Worm (Caenorhabditis elegans): ENCODE measurements around the gene ints-2.

ints-2 gene

DNA sequence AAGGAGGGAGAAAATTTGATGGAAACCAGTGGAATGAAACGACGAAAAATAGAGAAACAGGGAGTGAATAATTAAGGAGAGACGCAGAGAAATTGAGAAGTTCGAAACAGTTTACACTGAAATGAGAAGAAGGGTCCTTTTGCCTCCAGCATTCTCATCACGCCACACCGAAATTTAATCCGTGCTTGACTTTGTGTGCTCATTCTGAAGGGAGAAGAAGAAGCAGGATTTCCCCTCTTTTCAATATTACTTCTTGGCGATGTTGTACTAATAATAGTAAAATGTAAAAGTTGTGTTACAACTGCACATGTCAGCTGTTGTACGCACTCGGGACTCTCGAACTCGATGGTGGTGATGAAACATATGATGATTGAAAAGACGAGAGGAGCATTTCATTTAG lies 31.9 kb upstream of the ints-2 start:
- TF ChIP-seq cog-1 (tag; optimal IDR thresholded peaks at IDR 0.05) (peak; percentile 5), ztf-23 (GFP tag; IDR thresholded peaks at IDR 0.05) (no peak)

DNA sequence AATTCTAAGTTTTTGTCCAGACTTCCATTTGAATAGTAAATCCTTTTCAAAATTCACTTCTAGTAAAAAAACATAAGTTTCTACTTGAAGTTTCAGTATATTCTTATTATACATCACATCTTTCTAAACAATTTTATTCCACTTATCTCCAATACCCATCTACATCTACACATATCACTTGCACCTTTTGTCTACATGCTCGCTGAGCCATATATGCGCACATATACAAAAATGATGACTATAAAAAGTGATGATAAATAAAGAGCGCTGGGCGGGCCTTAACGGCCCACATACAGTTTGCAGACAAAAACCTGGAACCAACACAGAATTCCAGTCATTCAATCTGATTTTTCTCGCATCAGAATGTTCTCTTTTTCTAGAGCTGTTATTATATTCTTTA lies 29.0 kb upstream of the ints-2 start, which contains the start of gene AH10.2:
AH10.2 (plus strand) TSS at position 301 of the 400 bp plus-strand sequence.
- no peak for TF ChIP-seq klf-2 (GFP tag; conservative IDR thresholded peaks at IDR 0.05)
- TF ChIP-seq ztf-23 (GFP tag; IDR thresholded peaks at IDR 0.05) = no peak
- TF ChIP-seq tab-1 (GFP tag; IDR thresholded peaks at IDR 0.05) = no peak
- TF ChIP-seq cog-1 (tag; optimal IDR thresholded peaks at IDR 0.05) = no peak
- no peak for TF ChIP-seq flt-1 (GFP tag; IDR thresholded peaks at IDR 0.05)
- TF ChIP-seq med-1 (GFP tag; optimal IDR thresholded peaks at IDR 0.05; ENCODE audit: insufficient read depth) = no peak
- TF ChIP-seq T22C8.4 (GFP tag; IDR thresholded peaks at IDR 0.05) = no peak
- no peak for TF ChIP-seq ztf-29 (GFP tag; IDR thresholded peaks at IDR 0.05)
- TF ChIP-seq ref-1 (GFP tag; conservative IDR thresholded peaks at IDR 0.05) = no peak

DNA sequence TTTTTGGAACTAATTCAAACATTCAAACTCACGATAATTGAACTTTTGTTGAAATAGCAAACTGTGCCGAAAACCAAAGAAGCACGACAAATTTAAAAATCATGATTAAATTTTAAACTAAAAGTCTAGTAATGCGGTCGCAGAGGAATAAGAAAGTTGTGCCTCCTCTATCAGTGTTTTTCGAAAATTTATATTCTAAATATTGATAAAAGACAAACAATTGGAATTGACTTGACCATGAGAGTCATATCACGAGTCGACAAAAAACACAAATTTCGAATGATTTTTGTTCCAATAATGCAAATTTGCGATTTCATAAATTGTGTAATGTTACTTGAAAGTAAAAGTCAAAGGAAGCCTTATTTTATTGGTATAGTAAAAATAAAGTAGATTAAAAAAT lies 24.8 kb upstream of the ints-2 start, which contains the start of gene cest-1.2:
cest-1.2 (minus strand) TSS at position 165 of the 400 bp plus-strand sequence.
- TF ChIP-seq med-1 (GFP tag; optimal IDR thresholded peaks at IDR 0.05; ENCODE audit: insufficient read depth) (no peak), tab-1 (GFP tag; IDR thresholded peaks at IDR 0.05) (no peak), ztf-23 (GFP tag; IDR thresholded peaks at IDR 0.05) (no peak), cog-1 (tag; optimal IDR thresholded peaks at IDR 0.05) (no peak), ztf-29 (GFP tag; IDR thresholded peaks at IDR 0.05) (no peak), flt-1 (GFP tag; IDR thresholded peaks at IDR 0.05) (no peak), klf-2 (GFP tag; conservative IDR thresholded peaks at IDR 0.05) (no peak), ref-1 (GFP tag; conservative IDR thresholded peaks at IDR 0.05) (no peak), T22C8.4 (GFP tag; IDR thresholded peaks at IDR 0.05) (no peak)

DNA sequence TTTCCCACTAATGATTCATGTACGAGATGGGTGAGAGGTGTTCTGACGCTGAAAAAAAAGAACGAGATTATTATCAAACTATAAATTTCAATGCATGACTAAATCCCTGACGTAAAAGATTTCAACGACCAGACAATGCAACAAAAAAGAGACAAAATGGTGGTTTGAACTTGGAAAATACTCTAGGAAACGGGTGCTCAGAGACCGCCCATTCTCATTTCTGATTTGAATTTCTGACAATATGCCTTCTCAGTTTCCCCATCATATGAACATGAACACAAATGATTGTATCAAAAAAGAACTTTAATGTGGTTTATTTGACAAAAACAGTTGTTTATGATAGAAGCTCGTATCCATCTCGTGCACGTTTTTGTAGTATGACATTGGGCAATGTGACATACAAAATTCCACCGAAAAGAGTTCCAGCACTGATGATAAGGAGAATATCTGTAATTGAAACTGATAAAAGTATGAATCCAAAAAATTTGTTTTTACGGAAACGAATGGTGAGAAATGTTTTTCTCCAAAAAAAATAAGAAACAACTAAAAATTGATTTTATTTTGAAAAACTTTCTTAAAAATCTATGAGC lies 22.4 kb upstream of the ints-2 start, which contains the start of gene srd-26:
srd-26 (minus strand) TSS at position 51 of the 590 bp plus-strand sequence.
- no peak for TF ChIP-seq T22C8.4 (GFP tag; IDR thresholded peaks at IDR 0.05)
- no peak for TF ChIP-seq flt-1 (GFP tag; IDR thresholded peaks at IDR 0.05)
- no peak for TF ChIP-seq ref-1 (GFP tag; conservative IDR thresholded peaks at IDR 0.05)
- no peak for TF ChIP-seq tab-1 (GFP tag; IDR thresholded peaks at IDR 0.05)
- TF ChIP-seq med-1 (GFP tag; optimal IDR thresholded peaks at IDR 0.05; ENCODE audit: insufficient read depth) = no peak

DNA sequence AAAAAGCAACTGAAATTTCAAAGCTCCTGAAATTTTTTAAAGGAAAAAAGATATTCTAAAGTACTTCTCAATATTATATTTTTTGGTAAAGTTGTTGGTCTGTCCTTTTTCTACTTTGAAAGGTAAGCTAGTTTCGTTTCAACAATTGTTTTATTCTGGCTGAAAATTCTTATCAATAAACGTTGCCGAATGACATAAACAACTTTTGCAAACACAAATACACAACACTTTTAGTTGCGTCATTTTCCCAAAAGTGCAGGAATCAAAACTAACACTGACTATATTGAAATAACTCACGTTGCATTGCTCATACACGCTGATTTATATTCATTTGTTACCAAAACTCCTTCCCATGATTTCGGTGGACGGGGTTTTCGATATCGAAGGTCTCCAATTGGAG lies 19.7 kb upstream of the ints-2 start:
- TF ChIP-seq ztf-29 (GFP tag; IDR thresholded peaks at IDR 0.05) = no peak
- TF ChIP-seq flt-1 (GFP tag; IDR thresholded peaks at IDR 0.05) = no peak
- TF ChIP-seq tab-1 (GFP tag; IDR thresholded peaks at IDR 0.05) = no peak
- TF ChIP-seq klf-2 (GFP tag; conservative IDR thresholded peaks at IDR 0.05) = no peak
- TF ChIP-seq ztf-23 (GFP tag; IDR thresholded peaks at IDR 0.05) = no peak
- TF ChIP-seq T22C8.4 (GFP tag; IDR thresholded peaks at IDR 0.05) = no peak
- no peak for TF ChIP-seq ref-1 (GFP tag; conservative IDR thresholded peaks at IDR 0.05)
- TF ChIP-seq med-1 (GFP tag; optimal IDR thresholded peaks at IDR 0.05; ENCODE audit: insufficient read depth) = no peak
- TF ChIP-seq cog-1 (tag; optimal IDR thresholded peaks at IDR 0.05) = no peak

DNA sequence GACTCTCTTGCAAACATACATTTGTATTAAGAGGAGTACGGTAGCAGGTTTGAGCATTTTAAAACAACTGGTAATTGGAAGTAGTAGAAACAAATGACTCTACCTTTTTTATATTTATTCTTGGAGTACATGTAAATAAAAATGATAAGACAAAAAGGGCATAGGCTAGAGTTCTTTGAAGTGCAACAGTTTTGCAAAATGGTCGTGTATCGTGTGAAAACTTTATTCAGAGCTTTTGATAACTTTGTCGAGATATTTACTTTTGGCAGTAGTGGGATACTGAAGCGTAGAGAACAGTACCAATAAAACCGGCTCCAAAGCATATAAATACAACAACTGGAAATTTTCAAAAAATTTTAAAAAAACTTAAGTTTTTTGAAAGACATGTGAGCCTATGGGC lies 18.9 kb upstream of the ints-2 start, which contains the start of gene cest-1.1:
cest-1.1 (minus strand) TSS at position 101 of the 400 bp plus-strand sequence.
- TF ChIP-seq ref-1 (GFP tag; conservative IDR thresholded peaks at IDR 0.05) = no peak

DNA sequence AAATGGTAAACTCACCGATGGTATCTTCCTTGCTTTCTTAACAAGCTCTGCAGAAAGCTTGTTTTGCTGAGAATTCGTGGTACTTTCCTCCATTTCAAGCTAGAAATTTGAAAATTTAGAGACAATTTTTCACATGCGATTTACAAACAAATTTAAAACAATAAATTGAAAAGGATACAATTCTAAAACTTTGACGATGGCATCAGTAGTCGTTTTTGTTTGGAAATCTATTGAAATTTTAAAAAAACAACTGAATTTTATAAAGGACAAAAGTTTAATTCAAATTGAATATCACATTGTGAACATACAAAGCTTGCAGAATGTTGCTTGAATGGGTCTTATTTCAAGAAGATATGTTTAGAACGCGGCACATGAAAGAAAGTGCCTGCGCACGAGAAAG lies 17.9 kb upstream of the ints-2 start, which contains the start of gene ocam-1:
ocam-1 (minus strand) TSS at position 101 of the 400 bp plus-strand sequence.
- TF ChIP-seq med-1 (GFP tag; optimal IDR thresholded peaks at IDR 0.05; ENCODE audit: insufficient read depth) (no peak), cog-1 (tag; optimal IDR thresholded peaks at IDR 0.05) (no peak), tab-1 (GFP tag; IDR thresholded peaks at IDR 0.05) (no peak), flt-1 (GFP tag; IDR thresholded peaks at IDR 0.05) (no peak), T22C8.4 (GFP tag; IDR thresholded peaks at IDR 0.05) (no peak), ztf-23 (GFP tag; IDR thresholded peaks at IDR 0.05) (no peak), klf-2 (GFP tag; conservative IDR thresholded peaks at IDR 0.05) (no peak), ref-1 (GFP tag; conservative IDR thresholded peaks at IDR 0.05) (no peak), ztf-29 (GFP tag; IDR thresholded peaks at IDR 0.05) (no peak)

DNA sequence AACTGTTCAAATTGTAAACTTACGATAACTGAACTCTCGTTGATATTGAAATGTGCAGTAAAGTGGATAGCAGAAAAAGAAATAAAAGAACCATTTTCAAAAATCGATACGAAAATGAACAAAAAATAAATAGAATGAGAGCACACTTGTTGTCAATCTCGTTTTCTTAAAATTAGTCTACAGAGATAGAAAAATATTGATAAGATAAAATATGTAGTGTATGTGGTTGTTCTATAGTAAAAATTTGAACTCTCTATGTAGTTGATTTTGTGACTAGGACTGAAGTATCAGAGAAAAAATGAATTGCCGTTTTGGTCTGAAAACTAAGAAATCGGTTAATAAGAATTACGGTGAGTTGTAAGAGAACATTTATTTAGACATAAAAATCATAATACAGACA lies 14.2 kb upstream of the ints-2 start, which contains the start of gene cest-2.1:
cest-2.1 (minus strand) TSS at position 198 of the 400 bp plus-strand sequence.
- no peak for TF ChIP-seq ztf-29 (GFP tag; IDR thresholded peaks at IDR 0.05)
- no peak for TF ChIP-seq klf-2 (GFP tag; conservative IDR thresholded peaks at IDR 0.05)
- no peak for TF ChIP-seq ztf-23 (GFP tag; IDR thresholded peaks at IDR 0.05)
- TF ChIP-seq med-1 (GFP tag; optimal IDR thresholded peaks at IDR 0.05; ENCODE audit: insufficient read depth) = no peak
- TF ChIP-seq tab-1 (GFP tag; IDR thresholded peaks at IDR 0.05) = no peak
- no peak for TF ChIP-seq ref-1 (GFP tag; conservative IDR thresholded peaks at IDR 0.05)
- no peak for TF ChIP-seq cog-1 (tag; optimal IDR thresholded peaks at IDR 0.05)
- TF ChIP-seq flt-1 (GFP tag; IDR thresholded peaks at IDR 0.05) = no peak
- no peak for TF ChIP-seq T22C8.4 (GFP tag; IDR thresholded peaks at IDR 0.05)

DNA sequence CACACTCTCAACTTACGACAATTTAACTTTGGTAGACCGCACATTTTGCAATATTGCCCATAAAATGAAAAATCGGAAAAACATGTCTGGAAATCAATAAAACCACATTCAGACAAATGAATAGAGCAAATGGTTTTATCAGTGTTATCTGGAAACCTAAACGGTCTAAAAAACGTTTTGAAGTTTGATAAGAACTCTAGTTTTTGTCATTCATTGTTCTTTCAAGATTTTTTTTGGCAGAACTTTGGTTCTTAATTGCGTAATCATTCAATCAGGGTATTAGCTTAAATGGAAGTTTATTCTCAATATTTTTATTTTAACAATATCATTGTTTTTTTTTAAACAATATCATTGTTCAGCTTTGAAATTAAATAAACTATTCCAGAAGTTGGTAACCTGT lies 10.3 kb upstream of the ints-2 start, which contains the start of gene cest-2.2:
cest-2.2 (minus strand) TSS at position 140 of the 400 bp plus-strand sequence.
- TF ChIP-seq ztf-23 (GFP tag; IDR thresholded peaks at IDR 0.05) (no peak), ref-1 (GFP tag; conservative IDR thresholded peaks at IDR 0.05) (no peak), tab-1 (GFP tag; IDR thresholded peaks at IDR 0.05) (no peak), med-1 (GFP tag; optimal IDR thresholded peaks at IDR 0.05; ENCODE audit: insufficient read depth) (no peak), ztf-29 (GFP tag; IDR thresholded peaks at IDR 0.05) (no peak), flt-1 (GFP tag; IDR thresholded peaks at IDR 0.05) (no peak), cog-1 (tag; optimal IDR thresholded peaks at IDR 0.05) (no peak), T22C8.4 (GFP tag; IDR thresholded peaks at IDR 0.05) (no peak), klf-2 (GFP tag; conservative IDR thresholded peaks at IDR 0.05) (no peak)

DNA sequence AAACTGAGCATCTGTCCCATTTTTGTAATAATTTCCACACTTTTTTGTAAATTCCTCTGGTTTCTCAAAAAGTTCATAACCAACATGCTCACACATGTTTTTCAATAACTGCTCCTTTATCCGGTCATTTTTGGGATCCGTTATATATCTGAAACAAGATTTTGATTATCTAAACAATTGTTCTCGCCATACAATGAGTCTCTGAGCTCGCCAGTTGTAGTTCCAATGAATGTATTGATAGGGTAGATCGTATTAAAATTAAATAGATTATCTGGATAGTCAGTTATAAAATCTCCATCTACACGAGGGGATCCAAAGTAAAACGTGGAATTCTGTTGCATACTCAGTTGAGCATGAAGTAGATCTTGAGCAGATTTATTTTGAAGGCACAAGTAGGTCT lies 8.9 kb upstream of the ints-2 start:
- TF ChIP-seq klf-2 (GFP tag; conservative IDR thresholded peaks at IDR 0.05) = no peak
- no peak for TF ChIP-seq T22C8.4 (GFP tag; IDR thresholded peaks at IDR 0.05)
- TF ChIP-seq tab-1 (GFP tag; IDR thresholded peaks at IDR 0.05) = no peak
- no peak for TF ChIP-seq flt-1 (GFP tag; IDR thresholded peaks at IDR 0.05)
- no peak for TF ChIP-seq cog-1 (tag; optimal IDR thresholded peaks at IDR 0.05)
- no peak for TF ChIP-seq med-1 (GFP tag; optimal IDR thresholded peaks at IDR 0.05; ENCODE audit: insufficient read depth)
- no peak for TF ChIP-seq ztf-23 (GFP tag; IDR thresholded peaks at IDR 0.05)
- no peak for TF ChIP-seq ref-1 (GFP tag; conservative IDR thresholded peaks at IDR 0.05)
- no peak for TF ChIP-seq ztf-29 (GFP tag; IDR thresholded peaks at IDR 0.05)

All from whole organism, midembryonic.